Worm (Caenorhabditis elegans) whole organism, L1 larva: ENCODE results near the gene ttr-6.

Source experiments
- C04F5.9 ChIP-seq: sonication (generic microtip); optimal IDR thresholded peaks from 2 replicates; lab custom pipeline; 2016; ENCODE audit warnings: missing genetic modification characterization, missing compliant biosample characterization
- Y116A8C.19 ChIP-seq: sonication (generic microtip); optimal IDR thresholded peaks from 2 replicates; lab custom pipeline; 2016; ENCODE audit warnings: missing compliant biosample characterization, missing genetic modification characterization, borderline replicate concordance
- aly-2 ChIP-seq: fragments of 150-350 bp; optimal IDR thresholded peaks from 2 replicates; lab custom pipeline; 2014; ENCODE audit warnings: missing biosample characterization, missing genetic modification characterization
- blmp-1 ChIP-seq: fragments of 150-350 bp; optimal IDR thresholded peaks from 2 replicates; lab custom pipeline; 2014; ENCODE audit warnings: missing biosample characterization, missing genetic modification characterization
- ceh-88 ChIP-seq: fragments of 200-800 bp; sonication (Bioruptor generic); IDR thresholded peaks from 2 replicates; pipeline ENCODE4 v1.3.6; 2022; ENCODE audit warnings: missing genetic modification characterization, missing compliant biosample characterization
- ces-1 ChIP-seq: fragments of 150-350 bp; optimal IDR thresholded peaks from 2 replicates; lab custom pipeline; 2014; ENCODE audit warnings: missing biosample characterization, missing genetic modification reagents, missing genetic modification characterization
- dpl-1 ChIP-seq, 3 experiments: fragments of 150-350 bp in 2 of 3; sonication (generic microtip) in 1 of 3; optimal IDR thresholded peaks; 2 replicates each; lab custom pipeline; 2014 to 2017; ENCODE audit warnings: missing biosample characterization in 3 of 3, missing genetic modification characterization in 3 of 3, missing genetic modification reagents in 3 of 3
- egl-13 ChIP-seq: sonication (generic microtip); optimal IDR thresholded peaks from 2 replicates; lab custom pipeline; 2016; ENCODE audit warnings: missing genotype, missing genetic modification reagents, missing genetic modification characterization, missing compliant biosample characterization
- egl-27 ChIP-seq, 2 experiments: fragments of 150-350 bp in 1 of 2; sonication (generic microtip); optimal IDR thresholded peaks; 3 replicates each; lab custom pipeline; 2017 to 2018; ENCODE audit warnings: missing biosample characterization in 2 of 2, missing genetic modification characterization in 2 of 2, missing genetic modification reagents in 2 of 2
- elt-2 ChIP-seq: sonication (generic microtip); optimal IDR thresholded peaks from 2 replicates; lab custom pipeline; 2016; ENCODE audit warnings: missing genetic modification characterization, mild to moderate bottlenecking, inconsistent platforms, missing compliant biosample characterization, missing genetic modification reagents
- fkh-10 ChIP-seq: sonication (generic microtip); optimal IDR thresholded peaks from 2 replicates; lab custom pipeline; 2017; ENCODE audit warnings: missing biosample characterization, missing genetic modification reagents, missing genetic modification characterization
- fkh-4 ChIP-seq: sonication (generic microtip); optimal IDR thresholded peaks from 2 replicates; lab custom pipeline; 2016; ENCODE audit warnings: missing compliant biosample characterization, missing genetic modification characterization, borderline replicate concordance
- grh-1 ChIP-seq: fragments of 200-800 bp; sonication (Bioruptor generic); IDR thresholded peaks from 2 replicates; pipeline ENCODE4 v1.3.6; 2022; ENCODE audit warnings: missing genetic modification reagents, missing genetic modification characterization, missing compliant biosample characterization
- isw-1 ChIP-seq: fragments of 200-800 bp; sonication (Bioruptor generic); IDR thresholded peaks from 2 replicates; pipeline ENCODE4 v1.3.6; 2022; ENCODE audit warnings: missing genetic modification characterization, missing compliant biosample characterization
- lin-14 ChIP-seq: fragments of 200-800 bp; sonication (Bioruptor generic); optimal IDR thresholded peaks from 2 replicates; lab custom pipeline; 2018; ENCODE audit warnings: mild to moderate bottlenecking, missing genetic modification characterization, moderate library complexity, missing compliant biosample characterization
- lin-15B ChIP-seq: fragments of 150-350 bp; sonication (generic microtip); optimal IDR thresholded peaks from 3 replicates; lab custom pipeline; 2014; ENCODE audit warnings: missing biosample characterization, missing genetic modification characterization
- lin-35 ChIP-seq, 2 experiments: fragments of 150-350 bp; optimal IDR thresholded peaks; 2 replicates each; lab custom pipeline; 2014; ENCODE audit warnings: missing biosample characterization in 2 of 2, missing genetic modification characterization in 2 of 2, missing genetic modification reagents in 2 of 2
- lir-3 ChIP-seq: sonication (generic microtip); optimal IDR thresholded peaks from 2 replicates; lab custom pipeline; 2016; ENCODE audit warnings: mild to moderate bottlenecking, missing genetic modification characterization, moderate library complexity, missing compliant biosample characterization; ENCODE audit not compliant: poor library complexity
- lsy-2 ChIP-seq, 2 experiments: fragments of 150-350 bp; optimal IDR thresholded peaks; 2 replicates each; lab custom pipeline; 2014; ENCODE audit warnings: missing biosample characterization in 2 of 2, missing genetic modification characterization in 2 of 2
- mdl-1 ChIP-seq, 2 experiments: fragments of 150-350 bp; optimal IDR thresholded peaks; 2 replicates each; lab custom pipeline; 2014 to 2017; ENCODE audit warnings: missing biosample characterization in 2 of 2, missing genetic modification characterization in 2 of 2, inconsistent platforms in 1 of 2
- mef-2 ChIP-seq: fragments of 150-350 bp; optimal IDR thresholded peaks from 2 replicates; lab custom pipeline; 2014; ENCODE audit warnings: missing biosample characterization, missing genetic modification characterization
- nhr-11 ChIP-seq: fragments of 150-350 bp; optimal IDR thresholded peaks from 2 replicates; lab custom pipeline; 2014; ENCODE audit warnings: missing biosample characterization, missing genetic modification characterization
- nhr-19 ChIP-seq: fragments of 200-800 bp; sonication (Bioruptor generic); conservative IDR thresholded peaks from 2 replicates; pipeline ENCODE4 v1.3.6; 2022; ENCODE audit warnings: missing genetic modification characterization, missing compliant biosample characterization
- nhr-20 ChIP-seq: sonication (generic microtip); optimal IDR thresholded peaks from 2 replicates; lab custom pipeline; 2016; ENCODE audit warnings: mild to moderate bottlenecking, missing genetic modification characterization, missing compliant biosample characterization
- nhr-47 ChIP-seq: sonication (generic microtip); optimal IDR thresholded peaks from 2 replicates; lab custom pipeline; 2016; ENCODE audit warnings: mild to moderate bottlenecking, missing genetic modification characterization, moderate library complexity, missing compliant biosample characterization
- nhr-71 ChIP-seq: sonication (generic microtip); optimal IDR thresholded peaks from 2 replicates; lab custom pipeline; 2016; ENCODE audit warnings: mild to moderate bottlenecking, missing genetic modification characterization, moderate library complexity, missing compliant biosample characterization
- nhr-76 ChIP-seq: sonication (generic microtip); optimal IDR thresholded peaks from 2 replicates; lab custom pipeline; 2017; ENCODE audit warnings: missing biosample characterization, missing genetic modification characterization
- nhr-85 ChIP-seq: sonication (generic microtip); peaks from one replicate; lab custom pipeline; 2016; ENCODE audit warnings: missing genetic modification characterization, inconsistent platforms, missing compliant biosample characterization
- nhr-90 ChIP-seq: sonication (generic microtip); optimal IDR thresholded peaks from 2 replicates; lab custom pipeline; 2016; ENCODE audit warnings: mild to moderate bottlenecking, missing genetic modification characterization, missing compliant biosample characterization; ENCODE audit not compliant: poor library complexity
- pag-3 ChIP-seq: sonication (generic microtip); optimal IDR thresholded peaks from 2 replicates; lab custom pipeline; 2017; ENCODE audit warnings: missing genetic modification characterization, mild to moderate bottlenecking, missing compliant biosample characterization, antibody characterized with exemption, borderline replicate concordance; ENCODE audit not compliant: insufficient read depth
- pqm-1 ChIP-seq: sonication (generic microtip); optimal IDR thresholded peaks from 3 replicates; lab custom pipeline; 2017; ENCODE audit warnings: missing biosample characterization, missing genetic modification characterization
- rnt-1 ChIP-seq: sonication (generic microtip); optimal IDR thresholded peaks from 2 replicates; lab custom pipeline; 2016; ENCODE audit warnings: mild to moderate bottlenecking, missing genetic modification characterization, moderate library complexity, missing compliant biosample characterization
- skn-1 ChIP-seq: fragments of 150-350 bp; optimal IDR thresholded peaks from 2 replicates; lab custom pipeline; 2014; ENCODE audit warnings: missing biosample characterization, missing genetic modification characterization
- snpc-4 ChIP-seq: fragments of 150-350 bp; optimal IDR thresholded peaks from 2 replicates; lab custom pipeline; 2014; ENCODE audit warnings: missing biosample characterization, missing genetic modification characterization
- snu-23 ChIP-seq: sonication (generic microtip); optimal IDR thresholded peaks from 2 replicates; lab custom pipeline; 2016; ENCODE audit warnings: missing genetic modification characterization, missing compliant biosample characterization
- sup-37 ChIP-seq: fragments of 200-800 bp; sonication (Bioruptor generic); optimal IDR thresholded peaks from 2 replicates; lab custom pipeline; 2018; ENCODE audit warnings: mild to moderate bottlenecking, missing genetic modification characterization, missing compliant biosample characterization
- swsn-7 ChIP-seq: sonication (generic microtip); optimal IDR thresholded peaks from 2 replicates; lab custom pipeline; 2016; ENCODE audit warnings: missing genetic modification characterization, missing compliant biosample characterization
- tbx-2 ChIP-seq: sonication (generic microtip); optimal IDR thresholded peaks from 2 replicates; lab custom pipeline; 2016; ENCODE audit warnings: missing genetic modification characterization, missing compliant biosample characterization
- tlp-1 ChIP-seq: fragments of 150-350 bp; optimal IDR thresholded peaks from 2 replicates; lab custom pipeline; 2014; ENCODE audit warnings: missing biosample characterization, missing genetic modification characterization
- unc-130 ChIP-seq: fragments of 150-350 bp; optimal IDR thresholded peaks from 2 replicates; lab custom pipeline; 2017; ENCODE audit warnings: missing biosample characterization, missing genetic modification characterization, inconsistent platforms
- unc-86 ChIP-seq: sonication (generic microtip); optimal IDR thresholded peaks from 2 replicates; lab custom pipeline; 2016; ENCODE audit warnings: missing genetic modification characterization, missing compliant biosample characterization
- vab-15 ChIP-seq: sonication (generic microtip); optimal IDR thresholded peaks from 2 replicates; lab custom pipeline; 2017; ENCODE audit warnings: missing genotype, mild to moderate bottlenecking, missing genetic modification characterization, missing compliant biosample characterization
- xbp-1 ChIP-seq: sonication (generic microtip); optimal IDR thresholded peaks from 2 replicates; lab custom pipeline; 2016; ENCODE audit warnings: missing genetic modification characterization, missing compliant biosample characterization
- zag-1 ChIP-seq: fragments of 150-350 bp; optimal IDR thresholded peaks from 2 replicates; lab custom pipeline; 2014; ENCODE audit warnings: missing biosample characterization, missing genetic modification characterization
- zip-4 ChIP-seq: fragments of 200-800 bp; sonication (Bioruptor generic); optimal IDR thresholded peaks from 2 replicates; lab custom pipeline; 2018; ENCODE audit warnings: mild to moderate bottlenecking, missing genetic modification characterization, moderate library complexity, missing compliant biosample characterization

The ttr-6 gene

DNA sequence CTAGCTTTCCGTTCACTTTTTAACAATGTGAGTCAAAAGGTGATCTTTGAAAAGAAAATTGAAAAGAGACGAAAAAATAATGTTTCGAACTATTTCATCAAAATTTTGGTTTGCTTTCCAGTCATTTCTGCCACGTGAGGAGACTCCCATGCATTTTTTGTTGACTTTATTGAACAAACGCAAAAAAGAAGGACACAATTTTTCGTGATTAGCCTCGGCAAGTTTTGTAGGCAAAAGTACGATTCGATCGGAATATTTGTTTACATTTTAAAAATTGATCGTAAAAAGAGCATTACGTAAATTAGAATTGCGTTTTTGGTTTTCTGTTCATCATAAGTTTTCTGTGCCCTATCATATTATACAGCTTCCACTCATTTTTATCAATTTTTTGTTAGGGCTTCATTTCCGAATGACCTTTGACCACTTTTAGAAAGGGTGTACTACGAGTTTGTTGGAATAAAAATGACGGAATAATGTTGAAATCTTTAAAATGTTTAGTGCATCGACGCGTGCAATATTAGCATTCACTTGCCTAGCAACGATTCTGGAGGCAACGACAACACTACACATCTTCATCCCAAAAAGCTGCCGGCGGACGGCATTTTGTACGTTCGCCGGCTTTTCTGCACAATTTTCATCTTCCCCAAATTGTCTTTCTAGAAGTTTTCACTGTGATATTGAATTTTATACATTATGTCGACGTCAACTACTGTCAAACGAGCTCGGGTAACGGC, 48.2 kb upstream of the ttr-6 start, which contains the start of gene C56E10.3:
C56E10.3 (plus strand) TSS at position 684 of the 734 bp plus-strand sequence.
- TF ChIP-seq unc-86 (tag; lab: Kevin White, UChicago), result no peak
- TF ChIP-seq ces-1, result no peak
- TF ChIP-seq fkh-10 (GFP tag; lab: Kevin White, UChicago), result no peak
- TF ChIP-seq skn-1 (tag; lab: Kevin White, UChicago), result peak; percentile 30
- no peak for TF ChIP-seq vab-15
- TF ChIP-seq nhr-11, result no peak
- no peak for TF ChIP-seq fkh-4 (tag; lab: Kevin White, UChicago)
- no peak for TF ChIP-seq sup-37 (GFP tag; lab: Kevin White, UChicago)
- no peak for TF ChIP-seq lir-3 (tag; lab: Kevin White, UChicago)
- peak in 1 of 2 experiments; percentile 44 for TF ChIP-seq lin-35 (GFP tag; optimal IDR thresholded peaks at IDR 0.05; lab: Kevin White, UChicago)
- peak; percentile 65 for TF ChIP-seq elt-2 (tag; lab: Kevin White, UChicago)
- no peak for TF ChIP-seq lin-15B (tag; lab: Kevin White, UChicago)
- TF ChIP-seq C04F5.9 (tag; lab: Kevin White, UChicago), result no peak
- no peak for TF ChIP-seq tlp-1 (tag; lab: Kevin White, UChicago)
- TF ChIP-seq blmp-1, result no peak
- peak in 1 of 2 experiments; percentile 6 for TF ChIP-seq lsy-2 (tag; optimal IDR thresholded peaks at IDR 0.05; lab: Kevin White, UChicago)
- TF ChIP-seq nhr-85, result peak; percentile 32
- TF ChIP-seq egl-27 (tag; optimal IDR thresholded peaks at IDR 0.05; lab: Kevin White, UChicago), result no peak
- TF ChIP-seq nhr-47 (tag; lab: Kevin White, UChicago), result no peak
- TF ChIP-seq snu-23, result peak; percentile 12
- no peak for TF ChIP-seq aly-2
- TF ChIP-seq nhr-71 (tag; lab: Kevin White, UChicago), result peak; percentile 46
- TF ChIP-seq isw-1 (GFP tag; lab: Robert Waterston, UW), result no peak
- TF ChIP-seq tbx-2, result peak; percentile 32
- no peak for TF ChIP-seq pag-3 (tag; lab: Kevin White, UChicago)
- no peak for TF ChIP-seq pqm-1 (tag; lab: Kevin White, UChicago)
- TF ChIP-seq egl-13 (tag; lab: Kevin White, UChicago), result no peak
- TF ChIP-seq mef-2, result no peak
- TF ChIP-seq swsn-7 (tag; lab: Kevin White, UChicago), result no peak
- peak; percentile 39 for TF ChIP-seq lin-14
- TF ChIP-seq snpc-4 (tag; lab: Kevin White, UChicago), result no peak
- TF ChIP-seq unc-130 (tag; lab: Kevin White, UChicago), result no peak
- no peak for TF ChIP-seq zip-4 (GFP tag; lab: Kevin White, UChicago)
- no peak for TF ChIP-seq ceh-88
- no peak for TF ChIP-seq rnt-1 (tag; lab: Kevin White, UChicago)
- no peak for TF ChIP-seq nhr-76 (tag; lab: Kevin White, UChicago)
- peak; percentile 31 for TF ChIP-seq nhr-90
- no peak for TF ChIP-seq dpl-1 (GFP tag; optimal IDR thresholded peaks at IDR 0.05; lab: Kevin White, UChicago)
- no peak for TF ChIP-seq grh-1 (GFP tag; lab: Robert Waterston, UW)
- 0 out of 2 replicates have a peak, but pooled peaks have one; percentile 5 for TF ChIP-seq nhr-19 (GFP tag; lab: Robert Waterston, UW)
- TF ChIP-seq mdl-1 (tag; optimal IDR thresholded peaks at IDR 0.05; lab: Kevin White, UChicago), result peak in 1 of 2 experiments; percentile 44
- TF ChIP-seq nhr-20 (tag; lab: Kevin White, UChicago), result peak; percentile 67
- TF ChIP-seq xbp-1, result no peak
- TF ChIP-seq Y116A8C.19 (tag; lab: Kevin White, UChicago), result no peak
- TF ChIP-seq zag-1 (tag; lab: Kevin White, UChicago), result no peak
